Worm (Caenorhabditis elegans) whole organism, L1 larva: ENCODE data around the gene cpna-4.

Experiments used
- dpl-1 ChIP-seq, 3 experiments: fragments of 150-350 bp in 2 of 3; sonication (generic microtip) in 1 of 3; optimal IDR thresholded peaks; 2 replicates each; lab custom pipeline; 2014 to 2017; ENCODE audit warnings: missing biosample characterization in 3 of 3, missing genetic modification characterization in 3 of 3, missing genetic modification reagents in 3 of 3
- efl-1 ChIP-seq, 4 experiments: fragments of 150-350 bp; optimal IDR thresholded peaks in 3 of 4; peaks in 1 of 4; 1 replicate in 1 of 4; 2 replicates in 3 of 4; lab custom pipeline; 2014; ENCODE audit warnings: missing biosample characterization in 2 of 4, missing genetic modification characterization in 2 of 4, missing genetic modification reagents in 2 of 4
- elt-2 ChIP-seq: sonication (generic microtip); optimal IDR thresholded peaks from 2 replicates; lab custom pipeline; 2016; ENCODE audit warnings: missing genetic modification characterization, mild to moderate bottlenecking, inconsistent platforms, missing compliant biosample characterization, missing genetic modification reagents
- lin-15B ChIP-seq: fragments of 150-350 bp; sonication (generic microtip); optimal IDR thresholded peaks from 3 replicates; lab custom pipeline; 2014; ENCODE audit warnings: missing biosample characterization, missing genetic modification characterization
- mdl-1 ChIP-seq, 2 experiments: fragments of 150-350 bp; optimal IDR thresholded peaks; 2 replicates each; lab custom pipeline; 2014 to 2017; ENCODE audit warnings: missing biosample characterization in 2 of 2, missing genetic modification characterization in 2 of 2, inconsistent platforms in 1 of 2
- mep-1 ChIP-seq: fragments of 150-350 bp; optimal IDR thresholded peaks from 2 replicates; lab custom pipeline; 2014; ENCODE audit warnings: missing biosample characterization, missing genetic modification characterization
- nhr-12 ChIP-seq: sonication (generic microtip); optimal IDR thresholded peaks from 2 replicates; lab custom pipeline; 2017; ENCODE audit warnings: missing biosample characterization, missing genetic modification characterization
- nhr-19 ChIP-seq: fragments of 200-800 bp; sonication (Bioruptor generic); conservative IDR thresholded peaks from 2 replicates; pipeline ENCODE4 v1.3.6; 2022; ENCODE audit warnings: missing genetic modification characterization, missing compliant biosample characterization
- nhr-28 ChIP-seq: fragments of 150-350 bp; optimal IDR thresholded peaks from 2 replicates; lab custom pipeline; 2014; ENCODE audit warnings: missing biosample characterization, missing genetic modification characterization
- pag-3 ChIP-seq: sonication (generic microtip); optimal IDR thresholded peaks from 2 replicates; lab custom pipeline; 2017; ENCODE audit warnings: missing genetic modification characterization, mild to moderate bottlenecking, missing compliant biosample characterization, antibody characterized with exemption, borderline replicate concordance; ENCODE audit not compliant: insufficient read depth
- unc-98 ChIP-seq: fragments of 200-800 bp; sonication (Bioruptor generic); IDR thresholded peaks from 2 replicates; pipeline ENCODE4 v1.3.6; 2022; ENCODE audit warnings: missing genetic modification characterization, missing compliant biosample characterization

ce11 chrIV:15321279-15321678 is 40.1 kb upstream of the cpna-4 start, which contains the start of gene Y73F8A.15:
- TF ChIP-seq pag-3 (no peak), efl-1 (optimal IDR thresholded peaks at IDR 0.05; lab: Kevin White, UChicago) (no peak), efl-1 (GFP tag; optimal IDR thresholded peaks at IDR 0.05 in 1 of 2; lab: Kevin White, UChicago) (no peak), nhr-12 (no peak), nhr-28 (tag; lab: Kevin White, UChicago) (no peak), lin-15B (tag; lab: Kevin White, UChicago) (no peak), mep-1 (tag; lab: Kevin White, UChicago) (no peak), unc-98 (GFP tag; lab: Robert Waterston, UW) (no peak), mdl-1 (tag; optimal IDR thresholded peaks at IDR 0.05; lab: Kevin White, UChicago) (no peak), nhr-19 (GFP tag; lab: Robert Waterston, UW) (no peak), elt-2 (tag; lab: Kevin White, UChicago) (no peak), dpl-1 (GFP tag; optimal IDR thresholded peaks at IDR 0.05; lab: Kevin White, UChicago) (no peak)
